Fruit fly (Drosophila melanogaster) whole organism, embryonic: ENCODE data around the gene Cyp28c1.
A peak's percentile ranks its signal among the peaks of the same experiment; 100 is the strongest.

ENCODE experiments used
- Ada2b ChIP-seq: fragments of 200-800 bp; sonication (Bioruptor generic); IDR thresholded peaks from 2 replicates; pipeline ENCODE4 v1.3.6; 2022; ENCODE audit warnings: missing biosample characterization, missing genetic modification characterization
- B-H1 ChIP-seq: fragments of 200-800 bp; sonication (Bioruptor generic); IDR thresholded peaks from 3 replicates; pipeline ENCODE4 v1.3.6; 2022; ENCODE audit warnings: missing biosample characterization, missing genetic modification characterization
- CG10543 ChIP-seq: fragments of 200-800 bp; sonication (Bioruptor generic); optimal IDR thresholded peaks from 3 replicates; lab custom pipeline; 2017; ENCODE audit warnings: missing biosample characterization, mild to moderate bottlenecking, missing genetic modification characterization, moderate library complexity
- CG11398 ChIP-seq: fragments of 200-800 bp; sonication (Bioruptor generic); optimal IDR thresholded peaks from 2 replicates; lab custom pipeline; 2016; ENCODE audit warnings: missing biosample characterization, missing genetic modification characterization
- CG13624 ChIP-seq: fragments of 200-800 bp; sonication (Bioruptor generic); optimal IDR thresholded peaks from 2 replicates; lab custom pipeline; 2016; ENCODE audit warnings: missing biosample characterization, missing genetic modification characterization
- CG14667 ChIP-seq: fragments of 200-800 bp; sonication (Bioruptor generic); IDR thresholded peaks from 2 replicates; pipeline ENCODE4 v1.3.6; 2022; ENCODE audit warnings: missing biosample characterization, missing genetic modification characterization
- CG1602 ChIP-seq: fragments of 200-800 bp; sonication (Bioruptor generic); optimal IDR thresholded peaks from 3 replicates; lab custom pipeline; 2016; ENCODE audit warnings: missing biosample characterization, missing genetic modification characterization
- CG42726 ChIP-seq: fragments of 200-800 bp; sonication (Bioruptor generic); IDR thresholded peaks from 2 replicates; pipeline ENCODE4 v1.3.6; 2022; ENCODE audit warnings: missing biosample characterization, missing genetic modification characterization; ENCODE audit not compliant: partially characterized antibody
- CG4282 ChIP-seq: fragments of 200-800 bp; sonication (Bioruptor generic); optimal IDR thresholded peaks from 2 replicates; lab custom pipeline; 2016; ENCODE audit warnings: missing biosample characterization, missing genetic modification characterization
- CG4424 ChIP-seq: fragments of 200-800 bp; sonication (Bioruptor generic); optimal IDR thresholded peaks from 3 replicates; lab custom pipeline; 2016; ENCODE audit warnings: missing biosample characterization, missing genetic modification characterization
- CG4617 ChIP-seq: fragments of 200-800 bp; sonication (Bioruptor generic); optimal IDR thresholded peaks from 3 replicates; lab custom pipeline; 2016; ENCODE audit warnings: missing biosample characterization, missing genetic modification characterization, borderline replicate concordance
- CG5245 ChIP-seq: fragments of 200-800 bp; sonication (Bioruptor generic); optimal IDR thresholded peaks from 3 replicates; lab custom pipeline; 2016; ENCODE audit warnings: missing biosample characterization, missing genetic modification characterization
- CG7987 ChIP-seq: fragments of 200-800 bp; sonication (Bioruptor generic); optimal IDR thresholded peaks from 2 replicates; lab custom pipeline; 2018; ENCODE audit warnings: missing biosample characterization, mild to moderate bottlenecking, missing genetic modification characterization, moderate library complexity
- CG8089 ChIP-seq: fragments of 200-800 bp; sonication (Bioruptor generic); optimal IDR thresholded peaks from 3 replicates; lab custom pipeline; 2016; ENCODE audit warnings: missing biosample characterization, missing genetic modification characterization
- CG8388 ChIP-seq: fragments of 200-800 bp; sonication (Bioruptor generic); optimal IDR thresholded peaks from 2 replicates; lab custom pipeline; 2019; ENCODE audit warnings: missing biosample characterization, mild to moderate bottlenecking, missing genetic modification characterization, moderate library complexity
- CG9215 ChIP-seq: fragments of 200-800 bp; sonication (Bioruptor generic); IDR thresholded peaks from 2 replicates; pipeline ENCODE4 v1.3.6; 2022; ENCODE audit warnings: missing biosample characterization, missing genetic modification characterization
- CG9727 ChIP-seq: fragments of 200-800 bp; sonication (Bioruptor generic); optimal IDR thresholded peaks from 3 replicates; lab custom pipeline; 2017; ENCODE audit warnings: missing biosample characterization, mild to moderate bottlenecking, missing genetic modification characterization
- CG9876 ChIP-seq: fragments of 200-800 bp; sonication (Bioruptor generic); optimal IDR thresholded peaks from 2 replicates; lab custom pipeline; 2016; ENCODE audit warnings: missing biosample characterization, missing genetic modification characterization
- Gsc ChIP-seq: fragments of 200-800 bp; sonication (Bioruptor generic); IDR thresholded peaks from 2 replicates; pipeline ENCODE4 v1.3.6; 2022; ENCODE audit warnings: missing biosample characterization, missing genetic modification characterization
- Gug ChIP-seq: fragments of 200-800 bp; sonication (Bioruptor generic); IDR thresholded peaks from 4 replicates; pipeline ENCODE4 v1.3.6; 2022; ENCODE audit warnings: missing biosample characterization, missing genetic modification characterization
- HHEX ChIP-seq: fragments of 200-800 bp; sonication (Bioruptor generic); optimal IDR thresholded peaks from 3 replicates; lab custom pipeline; 2017; ENCODE audit warnings: missing biosample characterization, mild to moderate bottlenecking, missing genetic modification characterization, missing genetic modification reagents
- HmgZ ChIP-seq: fragments of 200-800 bp; sonication (Bioruptor generic); optimal IDR thresholded peaks from 2 replicates; lab custom pipeline; 2018; ENCODE audit warnings: missing biosample characterization, mild to moderate bottlenecking, missing genetic modification characterization
- Hr78 ChIP-seq, 2 experiments: fragments of 200-800 bp in 1 of 2; fragments of >200 bp in 1 of 2; sonication (Bioruptor generic) in 1 of 2; optimal IDR thresholded peaks; 2 replicates each; lab custom pipeline; 2017 to 2019; ENCODE audit warnings: missing biosample characterization in 2 of 2, missing genetic modification characterization in 2 of 2, mild to moderate bottlenecking in 1 of 2, moderate library complexity in 1 of 2
- Med ChIP-seq: fragments of 200-800 bp; sonication (Bioruptor generic); peaks from one replicate; lab custom pipeline; 2016; ENCODE audit warnings: missing biosample characterization, missing genetic modification characterization, mild to moderate bottlenecking, inconsistent platforms, moderate library complexity
- Nf-YC ChIP-seq: fragments of 200-800 bp; optimal IDR thresholded peaks from 3 replicates; lab custom pipeline; 2019; ENCODE audit warnings: missing biosample characterization, mild to moderate bottlenecking, missing genetic modification characterization, moderate library complexity
- Rx ChIP-seq: fragments of 200-800 bp; sonication (Bioruptor generic); IDR thresholded peaks from 2 replicates; pipeline ENCODE4 v1.3.6; 2022; ENCODE audit warnings: missing biosample characterization, missing genetic modification characterization
- Stat92E ChIP-seq, 3 experiments: fragments of >200 bp in 2 of 3; fragments of 200-800 bp in 1 of 3; sonication (Bioruptor generic) in 1 of 3; optimal IDR thresholded peaks; 2 replicates each; lab custom pipeline; 2017 to 2019; ENCODE audit warnings: missing biosample characterization in 3 of 3, missing genetic modification characterization in 3 of 3, mild to moderate bottlenecking in 1 of 3, moderate library complexity in 1 of 3
- Xrp1 ChIP-seq: fragments of 200-800 bp; sonication (Bioruptor generic); IDR thresholded peaks from 2 replicates; pipeline ENCODE4 v1.3.6; 2022; ENCODE audit warnings: missing biosample characterization, missing genetic modification characterization
- ac ChIP-seq: fragments of 200-800 bp; sonication (Bioruptor generic); optimal IDR thresholded peaks from 3 replicates; lab custom pipeline; 2017; ENCODE audit warnings: missing biosample characterization, mild to moderate bottlenecking, missing genetic modification characterization
- ase ChIP-seq: fragments of 200-800 bp; sonication (Bioruptor generic); IDR thresholded peaks from 3 replicates; pipeline ENCODE4 v1.3.6; 2022; ENCODE audit warnings: missing biosample characterization, missing genetic modification characterization
- ash1 ChIP-seq: fragments of 200-800 bp; sonication (Bioruptor generic); optimal IDR thresholded peaks from 2 replicates; lab custom pipeline; 2018; ENCODE audit warnings: missing biosample characterization, mild to moderate bottlenecking, missing genetic modification characterization
- bcd ChIP-seq: fragments of 200-800 bp; sonication (Bioruptor generic); optimal IDR thresholded peaks from 2 replicates; lab custom pipeline; 2017; ENCODE audit warnings: missing biosample characterization, mild to moderate bottlenecking, missing genetic modification characterization
- crc ChIP-seq: fragments of 200-800 bp; sonication (Bioruptor generic); optimal IDR thresholded peaks from 2 replicates; lab custom pipeline; 2016; ENCODE audit warnings: missing biosample characterization, missing genetic modification characterization
- dan ChIP-seq: fragments of 200-800 bp; sonication (Bioruptor generic); IDR thresholded peaks from 2 replicates; pipeline ENCODE4 v1.3.6; 2022; ENCODE audit warnings: missing biosample characterization, missing genetic modification characterization
- danr ChIP-seq: fragments of 200-800 bp; sonication (Bioruptor generic); IDR thresholded peaks from 2 replicates; pipeline ENCODE4 v1.3.6; 2022; ENCODE audit warnings: missing biosample characterization, missing genetic modification characterization
- dmrt11E ChIP-seq: fragments of 200-800 bp; sonication (Bioruptor generic); optimal IDR thresholded peaks from 3 replicates; lab custom pipeline; 2018; ENCODE audit warnings: missing biosample characterization, mild to moderate bottlenecking, missing genetic modification characterization, moderate library complexity
- grn ChIP-seq: fragments of 200-800 bp; sonication (Bioruptor generic); optimal IDR thresholded peaks from 3 replicates; lab custom pipeline; 2017; ENCODE audit warnings: missing biosample characterization, missing genetic modification characterization
- gro ChIP-seq: fragments of 200-800 bp; sonication (Bioruptor generic); optimal IDR thresholded peaks from 2 replicates; lab custom pipeline; 2016; ENCODE audit warnings: missing biosample characterization, missing genetic modification characterization
- insv ChIP-seq, 2 experiments: fragments of 200-800 bp; sonication (Bioruptor generic); optimal IDR thresholded peaks; 3 replicates each; lab custom pipeline; 2016 to 2018; ENCODE audit warnings: missing biosample characterization in 2 of 2, missing genetic modification characterization in 2 of 2
- knrl ChIP-seq: fragments of 200-800 bp; sonication (Bioruptor generic); IDR thresholded peaks from 3 replicates; pipeline ENCODE4 v1.3.6; 2022; ENCODE audit warnings: missing biosample characterization, missing genetic modification characterization; ENCODE audit not compliant: partially characterized antibody
- pnt ChIP-seq: fragments of 200-800 bp; sonication (Bioruptor generic); optimal IDR thresholded peaks from 3 replicates; lab custom pipeline; 2016; ENCODE audit warnings: missing biosample characterization, missing genetic modification characterization
- pros ChIP-seq: fragments of 200-800 bp; sonication (Bioruptor generic); optimal IDR thresholded peaks from 3 replicates; lab custom pipeline; 2019; ENCODE audit warnings: missing biosample characterization, mild to moderate bottlenecking, missing genetic modification characterization, moderate library complexity
- psq ChIP-seq: fragments of 200-800 bp; sonication (Bioruptor generic); optimal IDR thresholded peaks from 2 replicates; lab custom pipeline; 2017; ENCODE audit warnings: missing biosample characterization, missing genetic modification characterization
- sd ChIP-seq: fragments of 200-800 bp; sonication (Bioruptor generic); optimal IDR thresholded peaks from 3 replicates; lab custom pipeline; 2018; ENCODE audit warnings: missing biosample characterization, mild to moderate bottlenecking, missing genetic modification characterization, moderate library complexity
- sens-2 ChIP-seq: fragments of 200-800 bp; sonication (Bioruptor generic); IDR thresholded peaks from 2 replicates; pipeline ENCODE4 v1.3.6; 2022; ENCODE audit warnings: missing biosample characterization, missing genetic modification characterization
- sim ChIP-seq: fragments of 200-800 bp; sonication (Bioruptor generic); IDR thresholded peaks from 2 replicates; pipeline ENCODE4 v1.3.6; 2022; ENCODE audit warnings: missing biosample characterization, missing genetic modification characterization
- sna ChIP-seq: fragments of 200-800 bp; sonication (Bioruptor generic); IDR thresholded peaks from 2 replicates; pipeline ENCODE4 v1.3.6; 2022; ENCODE audit warnings: missing biosample characterization, missing genetic modification characterization; ENCODE audit not compliant: partially characterized antibody
- sqz ChIP-seq: fragments of 200-800 bp; sonication (Bioruptor generic); optimal IDR thresholded peaks from 3 replicates; lab custom pipeline; 2018; ENCODE audit warnings: missing biosample characterization, mild to moderate bottlenecking, missing genetic modification characterization
- wor ChIP-seq: fragments of 200-800 bp; sonication (Bioruptor generic); IDR thresholded peaks from 2 replicates; pipeline ENCODE4 v1.3.6; 2022; ENCODE audit warnings: missing biosample characterization, missing genetic modification characterization
- zfh2 ChIP-seq: fragments of 200-800 bp; sonication (Bioruptor generic); optimal IDR thresholded peaks from 2 replicates; lab custom pipeline; 2016; ENCODE audit warnings: missing biosample characterization, missing genetic modification characterization

The Cyp28c1 gene

DNA sequence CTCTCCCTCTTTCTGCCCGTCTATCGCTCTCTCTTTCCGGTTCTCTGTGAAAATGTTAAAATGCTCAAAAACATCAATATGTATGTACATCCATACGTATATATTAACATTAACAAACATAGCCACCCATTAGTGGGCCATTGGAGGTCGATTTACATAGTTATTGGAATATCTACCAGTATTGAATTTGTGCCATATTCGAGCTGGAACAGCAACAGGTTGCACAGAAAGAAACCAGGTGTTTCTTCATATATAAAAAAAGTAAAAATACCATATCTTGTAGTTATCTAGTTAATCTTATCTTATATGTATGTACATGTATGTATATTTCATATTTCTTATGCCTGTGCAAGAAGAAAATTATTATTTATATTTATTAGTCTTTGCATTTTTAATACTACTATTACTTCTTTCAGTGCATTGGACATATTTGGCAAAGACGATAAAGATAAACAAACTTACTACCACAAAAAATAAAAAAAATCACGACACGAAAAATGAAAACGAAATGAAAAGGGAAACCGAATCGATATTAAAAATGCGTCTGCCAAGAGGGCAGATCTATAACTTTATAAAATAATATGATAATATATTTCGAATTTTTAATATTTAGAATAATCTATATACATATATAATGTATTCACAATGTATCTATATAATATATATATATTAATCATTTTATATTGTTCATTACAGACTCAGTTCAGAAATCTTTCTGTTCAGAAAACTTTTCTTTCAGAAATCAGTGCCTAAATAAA lies 9.3 kb downstream of the Cyp28c1 start (continued):
- TF ChIP-seq sim (no peak), dmrt11E (no peak), CG4617 (no peak), Ada2b (GFP tag; lab: Robert Waterston, UW) (peak; percentile 44; the same call in 1 of the 2 replicates), gro (GFP tag; lab: Kevin White, UChicago) (no peak), sd (tag; lab: Kevin White, UChicago) (peak; percentile 72), pros (GFP tag; lab: Kevin White, UChicago) (no peak), CG8388 (GFP tag; lab: Kevin White, UChicago) (peak; percentile 37), CG1602 (GFP tag; lab: Kevin White, UChicago) (no peak), Xrp1 (GFP tag; lab: Robert Waterston, UW) (peak; percentile 65; the same call in 1 of the 2 replicates), knrl (no peak), psq (GFP tag; lab: Kevin White, UChicago) (no peak), HmgZ (tag; lab: Kevin White, UChicago) (no peak), ash1 (GFP tag; lab: Kevin White, UChicago) (no peak), Gug (GFP tag; lab: Robert Waterston, UW) (no peak), wor (no peak), sqz (GFP tag; lab: Kevin White, UChicago) (peak; percentile 44), CG9876 (GFP tag; lab: Kevin White, UChicago) (no peak), sens-2 (GFP tag; lab: Robert Waterston, UW) (no peak), Hr78 (GFP tag; optimal IDR thresholded peaks at IDR 0.05; lab: Kevin White, UChicago) (no peak), ac (no peak), zfh2 (GFP tag; lab: Kevin White, UChicago) (no peak), CG7987 (GFP tag; lab: Kevin White, UChicago) (peak; percentile 2), CG13624 (GFP tag; lab: Kevin White, UChicago) (no peak), CG9727 (GFP tag; lab: Kevin White, UChicago) (peak; percentile 16), danr (GFP tag; lab: Robert Waterston, UW) (no peak), HHEX (peak; percentile 30), insv (GFP tag; optimal IDR thresholded peaks at IDR 0.05; lab: Kevin White, UChicago) (no peak), bcd (GFP tag; lab: Kevin White, UChicago) (peak; percentile 8), Gsc (GFP tag; lab: Robert Waterston, UW) (no peak), CG42726 (GFP tag; lab: Robert Waterston, UW) (no peak), sna (GFP tag; lab: Robert Waterston, UW) (no peak), pnt (GFP tag; lab: Kevin White, UChicago) (no peak), Stat92E (GFP tag; optimal IDR thresholded peaks at IDR 0.05; lab: Kevin White, UChicago) (no peak), CG8089 (no peak), CG14667 (GFP tag; lab: Robert Waterston, UW) (no peak), dan (GFP tag; lab: Robert Waterston, UW) (no peak), ase (no peak), CG4424 (GFP tag; lab: Kevin White, UChicago) (peak; percentile 25), CG11398 (GFP tag; lab: Kevin White, UChicago) (no peak), Rx (no peak), CG4282 (GFP tag; lab: Kevin White, UChicago) (no peak), crc (GFP tag; lab: Kevin White, UChicago) (no peak), CG5245 (GFP tag; lab: Kevin White, UChicago) (no peak), CG9215 (GFP tag; lab: Robert Waterston, UW) (no peak), grn (GFP tag; lab: Kevin White, UChicago) (no peak), Med (peak; percentile 34), CG10543 (no peak), Nf-YC (tag; lab: Kevin White, UChicago) (peak; percentile 13), B-H1 (peak; percentile 21; the same call in 1 of the 3 replicates)
